Fruit fly (Drosophila melanogaster) whole organism: Measurements from ENCODE around the gene CG3337.

Source experiments
- CG8478 ChIP-seq: fragments of >200 bp; optimal IDR thresholded peaks from 2 replicates; lab custom pipeline; 2018; ENCODE audit warnings: inconsistent platforms
- EcR ChIP-seq, 2 experiments: fragments of >200 bp; optimal IDR thresholded peaks; 2 replicates each; lab custom pipeline; 2017; ENCODE audit warnings: missing biosample characterization in 2 of 2, missing genetic modification characterization in 2 of 2, missing genetic modification reagents in 2 of 2
- pan ChIP-seq: fragments of >200 bp; optimal IDR thresholded peaks from 2 replicates; lab custom pipeline; 2017
- psq ChIP-seq: fragments of >200 bp; optimal IDR thresholded peaks from 2 replicates; lab custom pipeline; 2017
- usp ChIP-seq: fragments of >200 bp; optimal IDR thresholded peaks from 2 replicates; lab custom pipeline; 2017; ENCODE audit warnings: missing biosample characterization, missing genetic modification characterization, mixed read lengths

DNA sequence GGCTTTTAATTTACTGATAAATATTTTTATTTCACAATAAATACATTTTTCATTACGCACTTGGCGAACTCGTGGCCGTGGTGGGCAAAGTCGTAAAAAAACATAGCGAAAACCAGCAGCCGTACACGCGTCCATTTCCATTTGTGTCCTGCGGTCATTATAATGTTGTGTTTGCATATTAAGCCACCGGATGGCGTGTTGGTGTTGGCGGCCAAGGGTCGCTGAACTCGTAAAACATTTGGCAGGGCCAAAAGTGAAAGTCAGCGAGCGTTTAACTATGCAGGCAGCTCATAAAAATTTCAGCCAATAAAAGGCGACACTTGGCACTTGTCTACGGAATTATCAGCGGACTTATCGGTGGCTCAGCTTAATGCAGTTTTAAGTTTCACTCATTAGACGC lies 29.1 kb upstream of the CG3337 start:
- TF ChIP-seq CG8478 (lab: Kevin White, UChicago) (no peak), pan (lab: Kevin White, UChicago) (no peak), psq (lab: Kevin White, UChicago) (no peak), EcR (GFP tag; optimal IDR thresholded peaks at IDR 0.05; lab: Kevin White, UChicago) (no peak), usp (GFP tag; lab: Kevin White, UChicago) (no peak)
